Fruit fly (Drosophila melanogaster): ENCODE data around the gene CecA1.

dm6 chr3R:30224577-30224976 is 13.9 kb downstream of the CecA1 start:
- TF ChIP-seq psq (optimal IDR thresholded peaks at IDR 0.05) = no peak
- TF ChIP-seq h (optimal IDR thresholded peaks at IDR 0.05) = no peak
